Fruit fly (Drosophila melanogaster) whole organism, embryonic: ENCODE measurements around the gene CG31041.

Source experiments
- Abd-B ChIP-seq: fragments of 200-800 bp; sonication (Bioruptor generic); optimal IDR thresholded peaks from 2 replicates; lab custom pipeline; 2018; ENCODE audit warnings: missing biosample characterization, mild to moderate bottlenecking, missing genetic modification characterization, moderate library complexity
- BtbVII ChIP-seq: fragments of 200-800 bp; sonication (Bioruptor generic); optimal IDR thresholded peaks from 3 replicates; lab custom pipeline; 2017; ENCODE audit warnings: missing biosample characterization, mild to moderate bottlenecking, missing genetic modification characterization
- CG10209 ChIP-seq: fragments of 200-800 bp; sonication (Bioruptor generic); optimal IDR thresholded peaks from 3 replicates; lab custom pipeline; 2017; ENCODE audit warnings: missing biosample characterization, mild to moderate bottlenecking, missing genetic modification characterization, missing genetic modification reagents
- CG10267 ChIP-seq: fragments of 200-800 bp; sonication (Bioruptor generic); optimal IDR thresholded peaks from 2 replicates; lab custom pipeline; 2018; ENCODE audit warnings: missing biosample characterization, mild to moderate bottlenecking, missing genetic modification characterization, moderate library complexity
- CG10366 ChIP-seq: fragments of 200-800 bp; sonication (Bioruptor generic); IDR thresholded peaks from 2 replicates; pipeline ENCODE4 v1.3.6; 2022; ENCODE audit warnings: missing biosample characterization, missing genetic modification characterization
- CG12391 ChIP-seq: fragments of 200-800 bp; sonication (Bioruptor generic); optimal IDR thresholded peaks from 3 replicates; lab custom pipeline; 2018; ENCODE audit warnings: missing biosample characterization, mild to moderate bottlenecking, missing genetic modification characterization, moderate library complexity
- CG13296 ChIP-seq: fragments of 200-800 bp; sonication (Bioruptor generic); optimal IDR thresholded peaks from 3 replicates; lab custom pipeline; 2018; ENCODE audit warnings: missing biosample characterization, mild to moderate bottlenecking, missing genetic modification characterization
- CG14441 ChIP-seq: fragments of 200-800 bp; sonication (Bioruptor generic); IDR thresholded peaks from 2 replicates; pipeline ENCODE4 v1.3.6; 2022; ENCODE audit warnings: missing biosample characterization, missing genetic modification characterization
- CG14860 ChIP-seq: fragments of 200-800 bp; sonication (Bioruptor generic); IDR thresholded peaks from 3 replicates; pipeline ENCODE4 v1.3.6; 2022; ENCODE audit warnings: missing biosample characterization, missing genetic modification characterization; ENCODE audit not compliant: partially characterized antibody
- CG1529 ChIP-seq: fragments of 200-800 bp; sonication (Bioruptor generic); optimal IDR thresholded peaks from 3 replicates; lab custom pipeline; 2018; ENCODE audit warnings: missing biosample characterization, missing genetic modification characterization
- CG16813 ChIP-seq: fragments of 200-800 bp; sonication (Bioruptor generic); IDR thresholded peaks from 3 replicates; pipeline ENCODE4 v1.3.6; 2022; ENCODE audit warnings: missing biosample characterization, missing genetic modification characterization; ENCODE audit not compliant: partially characterized antibody
- CG2678 ChIP-seq: fragments of 200-800 bp; sonication (Bioruptor generic); optimal IDR thresholded peaks from 3 replicates; lab custom pipeline; 2019; ENCODE audit warnings: missing biosample characterization, mild to moderate bottlenecking, missing genetic modification characterization, moderate library complexity
- CG2712 ChIP-seq: fragments of 200-800 bp; optimal IDR thresholded peaks from 3 replicates; lab custom pipeline; 2019; ENCODE audit warnings: missing biosample characterization, mild to moderate bottlenecking, missing genetic modification characterization, moderate library complexity
- CG32532 ChIP-seq: fragments of 200-800 bp; sonication (Bioruptor generic); IDR thresholded peaks from 2 replicates; pipeline ENCODE4 v1.3.6; 2022; ENCODE audit warnings: missing biosample characterization, missing genetic modification characterization
- CG32772 ChIP-seq: fragments of 200-800 bp; sonication (Bioruptor generic); IDR thresholded peaks from 2 replicates; pipeline ENCODE4 v1.3.6; 2022; ENCODE audit warnings: missing biosample characterization, missing genetic modification characterization
- CG3281 ChIP-seq: fragments of 200-800 bp; sonication (Bioruptor generic); optimal IDR thresholded peaks from 3 replicates; lab custom pipeline; 2017; ENCODE audit warnings: missing biosample characterization, mild to moderate bottlenecking, missing genetic modification characterization
- CG5953 ChIP-seq: fragments of 200-800 bp; sonication (Bioruptor generic); IDR thresholded peaks from 2 replicates; pipeline ENCODE4 v1.3.6; 2022; ENCODE audit warnings: missing biosample characterization, missing genetic modification characterization
- CG7839 ChIP-seq: fragments of 200-800 bp; sonication (Bioruptor generic); optimal IDR thresholded peaks from 3 replicates; lab custom pipeline; 2018; ENCODE audit warnings: missing biosample characterization, mild to moderate bottlenecking, missing genetic modification characterization, moderate library complexity
- D ChIP-seq, 2 experiments: fragments of 200-800 bp in 1 of 2; fragments of >200 bp in 1 of 2; sonication (Bioruptor generic) in 1 of 2; optimal IDR thresholded peaks; 2 replicates in 1 of 2; 3 replicates in 1 of 2; lab custom pipeline; 2017; ENCODE audit warnings: mild to moderate bottlenecking in 1 of 2, missing biosample characterization in 1 of 2, missing genetic modification characterization in 1 of 2, missing genetic modification reagents in 1 of 2
- D19B ChIP-seq: fragments of 200-800 bp; sonication (Bioruptor generic); optimal IDR thresholded peaks from 2 replicates; lab custom pipeline; 2017; ENCODE audit warnings: missing biosample characterization, mild to moderate bottlenecking, missing genetic modification characterization
- E2f2 ChIP-seq: fragments of 200-800 bp; sonication (Bioruptor generic); IDR thresholded peaks from 2 replicates; pipeline ENCODE4 v1.3.6; 2022; ENCODE audit warnings: missing biosample characterization, missing genetic modification characterization
- Ets65A ChIP-seq: fragments of 200-800 bp; sonication (Bioruptor generic); peaks from one replicate; lab custom pipeline; 2016; ENCODE audit warnings: missing biosample characterization, missing genetic modification characterization
- Fer1 ChIP-seq: fragments of 200-800 bp; sonication (Bioruptor generic); optimal IDR thresholded peaks from 2 replicates; lab custom pipeline; 2017; ENCODE audit warnings: missing biosample characterization, mild to moderate bottlenecking, missing genetic modification characterization
- Hmr ChIP-seq: fragments of 200-800 bp; sonication (Bioruptor generic); optimal IDR thresholded peaks from 3 replicates; lab custom pipeline; 2017; ENCODE audit warnings: mild to moderate bottlenecking, missing biosample characterization, missing genetic modification reagents, missing genetic modification characterization
- Med ChIP-seq: fragments of 200-800 bp; sonication (Bioruptor generic); peaks from one replicate; lab custom pipeline; 2016; ENCODE audit warnings: missing biosample characterization, missing genetic modification characterization, mild to moderate bottlenecking, inconsistent platforms, moderate library complexity
- Meics ChIP-seq: fragments of 200-800 bp; sonication (Bioruptor generic); optimal IDR thresholded peaks from 2 replicates; lab custom pipeline; 2017; ENCODE audit warnings: missing biosample characterization, mild to moderate bottlenecking, missing genetic modification characterization
- Ptx1 ChIP-seq: fragments of 200-800 bp; sonication (Bioruptor generic); IDR thresholded peaks from 2 replicates; pipeline ENCODE4 v1.3.6; 2022; ENCODE audit warnings: missing biosample characterization, missing genetic modification characterization
- Xrp1 ChIP-seq: fragments of 200-800 bp; sonication (Bioruptor generic); IDR thresholded peaks from 2 replicates; pipeline ENCODE4 v1.3.6; 2022; ENCODE audit warnings: missing biosample characterization, missing genetic modification characterization
- ci ChIP-seq: fragments of 200-800 bp; sonication (Bioruptor generic); IDR thresholded peaks from 3 replicates; pipeline ENCODE4 v1.3.6; 2022; ENCODE audit warnings: missing biosample characterization, missing genetic modification characterization
- dysf ChIP-seq: fragments of 200-800 bp; sonication (Bioruptor generic); IDR thresholded peaks from 3 replicates; pipeline ENCODE4 v1.3.6; 2022; ENCODE audit warnings: missing biosample characterization, missing genetic modification characterization
- fd3F ChIP-seq: fragments of 200-800 bp; sonication (Bioruptor generic); optimal IDR thresholded peaks from 2 replicates; lab custom pipeline; 2018; ENCODE audit warnings: missing biosample characterization, mild to moderate bottlenecking, missing genetic modification characterization, moderate library complexity
- fd64A ChIP-seq: fragments of 200-800 bp; sonication (Bioruptor generic); optimal IDR thresholded peaks from 3 replicates; lab custom pipeline; 2018; ENCODE audit warnings: missing biosample characterization, mild to moderate bottlenecking, missing genetic modification characterization
- gem ChIP-seq: fragments of 200-800 bp; sonication (Bioruptor generic); optimal IDR thresholded peaks from 2 replicates; lab custom pipeline; 2019; ENCODE audit warnings: missing biosample characterization, mild to moderate bottlenecking, missing genetic modification characterization, moderate library complexity
- grau ChIP-seq: fragments of 200-800 bp; optimal IDR thresholded peaks from 3 replicates; lab custom pipeline; 2019; ENCODE audit warnings: missing biosample characterization, mild to moderate bottlenecking, missing genetic modification characterization, moderate library complexity
- grn ChIP-seq: fragments of 200-800 bp; sonication (Bioruptor generic); optimal IDR thresholded peaks from 3 replicates; lab custom pipeline; 2017; ENCODE audit warnings: missing biosample characterization, missing genetic modification characterization
- lab ChIP-seq: fragments of 200-800 bp; sonication (Bioruptor generic); optimal IDR thresholded peaks from 3 replicates; lab custom pipeline; 2017; ENCODE audit warnings: missing biosample characterization, missing genetic modification characterization, mild to moderate bottlenecking, moderate library complexity, missing genetic modification reagents
- pita ChIP-seq: fragments of 200-800 bp; sonication (Bioruptor generic); optimal IDR thresholded peaks from 2 replicates; lab custom pipeline; 2017; ENCODE audit warnings: missing biosample characterization, mild to moderate bottlenecking, missing genetic modification characterization
- prd ChIP-seq, 3 experiments: fragments of >200 bp in 2 of 3; fragments of 200-800 bp in 1 of 3; sonication (Bioruptor generic) in 1 of 3; optimal IDR thresholded peaks in 2 of 3; IDR thresholded peaks in 1 of 3; 2 replicates in 2 of 3; 3 replicates in 1 of 3; pipeline versions ENCODE4 v1.3.6 to Lab custom; 2017 to 2022; ENCODE audit warnings: missing biosample characterization in 1 of 3, missing genetic modification characterization in 1 of 3
- ranshi ChIP-seq: fragments of 200-800 bp; sonication (Bioruptor generic); IDR thresholded peaks from 2 replicates; pipeline ENCODE4 v1.3.6; 2022; ENCODE audit warnings: missing biosample characterization, missing genetic modification characterization
- row ChIP-seq: fragments of 200-800 bp; sonication (Bioruptor generic); IDR thresholded peaks from 3 replicates; pipeline ENCODE4 v1.3.6; 2022; ENCODE audit warnings: missing biosample characterization, missing genetic modification characterization
- unpg ChIP-seq: fragments of 200-800 bp; sonication (Bioruptor generic); optimal IDR thresholded peaks from 3 replicates; lab custom pipeline; 2018; ENCODE audit warnings: missing biosample characterization, mild to moderate bottlenecking, missing genetic modification characterization, moderate library complexity
- wor ChIP-seq: fragments of 200-800 bp; sonication (Bioruptor generic); IDR thresholded peaks from 2 replicates; pipeline ENCODE4 v1.3.6; 2022; ENCODE audit warnings: missing biosample characterization, missing genetic modification characterization
- zen2 ChIP-seq: fragments of 200-800 bp; sonication (Bioruptor generic); IDR thresholded peaks from 3 replicates; pipeline ENCODE4 v1.3.6; 2022; ENCODE audit warnings: missing biosample characterization, missing genetic modification characterization; ENCODE audit not compliant: partially characterized antibody

CG31041 gene

dm6 chr3R:29618515-29619157, 27.9 kb upstream of the CG31041 start, which contains the start of gene CG1907 (continued):
- peak; percentile 97 for TF ChIP-seq CG5953 (GFP tag; lab: Robert Waterston, UW)
- peak; percentile 97 for TF ChIP-seq CG1529 (GFP tag; lab: Kevin White, UChicago)
- TF ChIP-seq Abd-B (GFP tag; lab: Kevin White, UChicago) = peak; percentile 97
- TF ChIP-seq grau (tag; lab: Kevin White, UChicago) = peak; percentile 97
- no peak for TF ChIP-seq CG14860

- peak; percentile 61 for TF ChIP-seq Med (GFP tag; lab: Kevin White, UChicago)
- TF ChIP-seq CG12391 (tag; lab: Kevin White, UChicago) = no peak
These were observed 27.1 kb upstream of the CG31041 start for dm6 chr3R:29617709-29618212.

dm6 chr3R:29617197-29617596, 26.5 kb upstream of the CG31041 start:
- TF ChIP-seq pita (no peak), unpg (GFP tag; lab: Kevin White, UChicago) (peak; percentile 4), CG10366 (GFP tag; lab: Robert Waterston, UW) (no peak), Fer1 (GFP tag; lab: Kevin White, UChicago) (peak; percentile 20), D19B (GFP tag; lab: Kevin White, UChicago) (no peak), lab (GFP tag; lab: Kevin White, UChicago) (peak; percentile 50), Hmr (peak; percentile 12), wor (GFP tag; lab: Robert Waterston, UW) (no peak), CG2678 (peak; percentile 57), CG2712 (tag; lab: Kevin White, UChicago) (no peak), dysf (GFP tag; lab: Robert Waterston, UW) (0 out of 3 replicates have a peak, but pooled peaks have one; percentile 10), CG32772 (GFP tag; lab: Robert Waterston, UW) (peak; percentile 45; the same call in 1 of the 2 replicates), fd64A (no peak), CG10267 (tag; lab: Kevin White, UChicago) (peak; percentile 2), gem (tag; lab: Kevin White, UChicago) (peak; percentile 39), zen2 (GFP tag; lab: Robert Waterston, UW) (no peak), CG14860 (no peak), CG32532 (peak; percentile 38; the same call in 1 of the 2 replicates), CG3281 (GFP tag; lab: Kevin White, UChicago) (peak; percentile 22), BtbVII (GFP tag; lab: Kevin White, UChicago) (no peak), CG14441 (GFP tag; lab: Robert Waterston, UW) (0 out of 2 replicates have a peak, but pooled peaks have one; percentile 35), grn (GFP tag; lab: Kevin White, UChicago) (no peak), CG7839 (tag; lab: Kevin White, UChicago) (peak; percentile 23), Ets65A (GFP tag; lab: Kevin White, UChicago) (no peak), ranshi (GFP tag; lab: Robert Waterston, UW) (peak; percentile 46; the same call in 1 of the 2 replicates), Xrp1 (GFP tag; lab: Robert Waterston, UW) (peak; percentile 46; the same call in 1 of the 2 replicates), fd3F (GFP tag; lab: Kevin White, UChicago) (no peak), D (optimal IDR thresholded peaks at IDR 0.05; lab: Kevin White, UChicago) (no peak), D (GFP tag; optimal IDR thresholded peaks at IDR 0.05; lab: Kevin White, UChicago) (no peak), prd (optimal IDR thresholded peaks at IDR 0.05; lab: Kevin White, UChicago) (no peak), prd (GFP tag; IDR thresholded peaks at IDR 0.05; lab: Robert Waterston, UW) (peak; percentile 40; the same call in 1 of the 3 replicates), Ptx1 (GFP tag; lab: Robert Waterston, UW) (0 out of 2 replicates have a peak, but pooled peaks have one; percentile 18), ci (GFP tag; lab: Robert Waterston, UW) (0 out of 3 replicates have a peak, but pooled peaks have one; percentile 21), E2f2 (GFP tag; lab: Robert Waterston, UW) (no peak), CG16813 (GFP tag; lab: Robert Waterston, UW) (no peak), Meics (GFP tag; lab: Kevin White, UChicago) (peak; percentile 28), CG10209 (GFP tag; lab: Kevin White, UChicago) (no peak), row (GFP tag; lab: Robert Waterston, UW) (peak; percentile 36; the same call in 1 of the 3 replicates), CG13296 (GFP tag; lab: Kevin White, UChicago) (peak; percentile 25)
